In genomic region chr3L:14558018-14558417, dm6 we compare ENCODE assay signal across 2 fruit fly cellular contexts.
A peak's percentile ranks its signal among the peaks of the same experiment; 100 is the strongest.
TF ChIP-seq lines count a peak whose summit lies in the region.

No protein-coding gene starts in this region.

- no peak for TF ChIP-seq CTCF in whole organism, embryonic (GFP tag; optimal IDR thresholded peaks at IDR 0.05; lab: Kevin White, UChicago)

TF ChIP-seq in whole organism, embryonic, 481 proteins besides CTCF, POLR2A, EP300 and RAD21:
- no peak for TF ChIP-seq Gug (GFP tag; IDR thresholded peaks at IDR 0.05; lab: Robert Waterston, UW)
- no peak for TF ChIP-seq CG14965 (GFP tag; optimal IDR thresholded peaks at IDR 0.05; lab: Kevin White, UChicago; ENCODE audit: borderline replicate concordance)
- no peak for TF ChIP-seq ewg (GFP tag; optimal IDR thresholded peaks at IDR 0.05; lab: Kevin White, UChicago)
- no peak for TF ChIP-seq pros (GFP tag; optimal IDR thresholded peaks at IDR 0.05; lab: Kevin White, UChicago)
- TF ChIP-seq crp (GFP tag; optimal IDR thresholded peaks at IDR 0.05; lab: Kevin White, UChicago), result no peak
- no peak for TF ChIP-seq Hr78 (GFP tag; optimal IDR thresholded peaks at IDR 0.05; lab: Kevin White, UChicago)
- no peak for TF ChIP-seq CG14050 (GFP tag; IDR thresholded peaks at IDR 0.05; lab: Robert Waterston, UW)
- TF ChIP-seq CG4424 (GFP tag; optimal IDR thresholded peaks at IDR 0.05; lab: Kevin White, UChicago), result no peak
- TF ChIP-seq CG1024 (GFP tag; IDR thresholded peaks at IDR 0.05; lab: Robert Waterston, UW), result no peak
- peak; percentile 2 for TF ChIP-seq sug (tag; optimal IDR thresholded peaks at IDR 0.05; lab: Kevin White, UChicago)
- no peak for TF ChIP-seq org-1 (GFP tag; optimal IDR thresholded peaks at IDR 0.05; lab: Kevin White, UChicago)
- TF ChIP-seq chn (GFP tag; optimal IDR thresholded peaks at IDR 0.05; lab: Kevin White, UChicago), result no peak
- TF ChIP-seq jigr1 (GFP tag; IDR thresholded peaks at IDR 0.05; lab: Robert Waterston, UW), result no peak
- TF ChIP-seq CG7987 (GFP tag; optimal IDR thresholded peaks at IDR 0.05; lab: Kevin White, UChicago), result peak; percentile 25
- TF ChIP-seq dysf (GFP tag; IDR thresholded peaks at IDR 0.05; lab: Robert Waterston, UW), result no peak
- no peak for TF ChIP-seq CG10462 (GFP tag; optimal IDR thresholded peaks at IDR 0.05; lab: Kevin White, UChicago)
- TF ChIP-seq sob (GFP tag; IDR thresholded peaks at IDR 0.05; lab: Robert Waterston, UW), result no peak
- no peak for TF ChIP-seq CG10267 (tag; optimal IDR thresholded peaks at IDR 0.05; lab: Kevin White, UChicago)
- no peak for TF ChIP-seq CG31441 (GFP tag; IDR thresholded peaks at IDR 0.05; lab: Robert Waterston, UW)
- TF ChIP-seq CG9932 (GFP tag; IDR thresholded peaks at IDR 0.05; lab: Robert Waterston, UW), result no peak
- TF ChIP-seq ci (GFP tag; IDR thresholded peaks at IDR 0.05; lab: Robert Waterston, UW), result 0 out of 3 replicates have a peak, but pooled peaks have one; percentile 9
- TF ChIP-seq E2f1 (GFP tag; IDR thresholded peaks at IDR 0.05; lab: Robert Waterston, UW), result no peak
- no peak for TF ChIP-seq CG11456 (GFP tag; IDR thresholded peaks at IDR 0.05; lab: Robert Waterston, UW)
- TF ChIP-seq ken (GFP tag; IDR thresholded peaks at IDR 0.05; lab: Robert Waterston, UW), result no peak
- TF ChIP-seq CG34422 (GFP tag; IDR thresholded peaks at IDR 0.05; lab: Robert Waterston, UW), result no peak
- peak; percentile 55 for TF ChIP-seq ftz-f1 (GFP tag; optimal IDR thresholded peaks at IDR 0.05; lab: Kevin White, UChicago)
- no peak for TF ChIP-seq Neu2 (GFP tag; optimal IDR thresholded peaks at IDR 0.05; lab: Kevin White, UChicago; ENCODE audit: borderline replicate concordance)
- peak in 1 of 2 experiments; percentile 38 for TF ChIP-seq eve (GFP tag; optimal IDR thresholded peaks at IDR 0.05; lab: Kevin White, UChicago)
- TF ChIP-seq maf-S (GFP tag; optimal IDR thresholded peaks at IDR 0.05; lab: Kevin White, UChicago), result no peak
- no peak for TF ChIP-seq Hmx (GFP tag; optimal IDR thresholded peaks at IDR 0.05; lab: Kevin White, UChicago)
- no peak for TF ChIP-seq Atf-2 (GFP tag; optimal IDR thresholded peaks at IDR 0.05; lab: Kevin White, UChicago)
- no peak for TF ChIP-seq dmrt11E (tag; optimal IDR thresholded peaks at IDR 0.05; lab: Kevin White, UChicago)
- TF ChIP-seq CG7839 (tag; optimal IDR thresholded peaks at IDR 0.05; lab: Kevin White, UChicago), result no peak
- TF ChIP-seq Bteb2 (GFP tag; optimal IDR thresholded peaks at IDR 0.05; lab: Kevin White, UChicago), result no peak
- TF ChIP-seq Med (GFP tag; lab: Kevin White, UChicago), result peak; percentile 29
- peak; percentile 10 for TF ChIP-seq sens (GFP tag; lab: Kevin White, UChicago)
- no peak for TF ChIP-seq da (GFP tag; optimal IDR thresholded peaks at IDR 0.05; lab: Kevin White, UChicago)
- no peak for TF ChIP-seq sr (GFP tag; IDR thresholded peaks at IDR 0.05; lab: Robert Waterston, UW)
- no peak for TF ChIP-seq MTF-1 (GFP tag; optimal IDR thresholded peaks at IDR 0.05; lab: Kevin White, UChicago; ENCODE audit: borderline replicate concordance)

TF ChIP-seq in whole organism, prepupa, 60 proteins besides CTCF, POLR2A, EP300 and RAD21:
- no peak for TF ChIP-seq CG15336 (GFP tag; IDR thresholded peaks at IDR 0.05; lab: Robert Waterston, UW)
- peak; percentile 70 for TF ChIP-seq svp (GFP tag; lab: Kevin White, UChicago)
- TF ChIP-seq esn (GFP tag; optimal IDR thresholded peaks at IDR 0.05; lab: Kevin White, UChicago), result no peak
- TF ChIP-seq CG6792 (GFP tag; optimal IDR thresholded peaks at IDR 0.05; lab: Kevin White, UChicago), result no peak
